Comparison of ENCODE assay signal across 1 fruit fly cellular context in genomic region chrX:5084146-5085085, dm6.
TF ChIP-seq lines count a peak whose summit lies in the region.

CG32767 (minus strand) TSS chrX:5084768.

TF ChIP-seq in whole organism, embryonic, 481 proteins besides CTCF, POLR2A, EP300 and RAD21 (continued from another document):
- TF ChIP-seq Opbp (GFP tag; IDR thresholded peaks at IDR 0.05; lab: Robert Waterston, UW; ENCODE audit: partially characterized antibody) (peak; percentile 97), sob (GFP tag; IDR thresholded peaks at IDR 0.05; lab: Robert Waterston, UW) (peak; percentile 31; the same call in 1 of the 2 replicates), ab (GFP tag; optimal IDR thresholded peaks at IDR 0.05; lab: Kevin White, UChicago) (no peak), disco-r (GFP tag; optimal IDR thresholded peaks at IDR 0.05; lab: Kevin White, UChicago) (no peak), Stat92E (GFP tag; optimal IDR thresholded peaks at IDR 0.05; lab: Kevin White, UChicago) (peak in 1 of 3 experiments; percentile 14), CG30403 (GFP tag; optimal IDR thresholded peaks at IDR 0.05; lab: Kevin White, UChicago) (peak; percentile 7), knrl (GFP tag; IDR thresholded peaks at IDR 0.05; lab: Robert Waterston, UW; ENCODE audit: partially characterized antibody) (peak; percentile 93), CG12155 (GFP tag; optimal IDR thresholded peaks at IDR 0.05; lab: Kevin White, UChicago) (no peak), Rfx (GFP tag; IDR thresholded peaks at IDR 0.05; lab: Robert Waterston, UW) (peak; percentile 37; the same call in 1 of the 2 replicates), eve (GFP tag; optimal IDR thresholded peaks at IDR 0.05; lab: Kevin White, UChicago) (peak in 1 of 2 experiments; percentile 55), CHES-1-like (GFP tag; optimal IDR thresholded peaks at IDR 0.05; lab: Kevin White, UChicago) (peak; percentile 52), chinmo (GFP tag; IDR thresholded peaks at IDR 0.05; lab: Robert Waterston, UW; ENCODE audit: partially characterized antibody) (peak; percentile 63; the same call in 1 of the 4 replicates), wek (GFP tag; optimal IDR thresholded peaks at IDR 0.05; lab: Kevin White, UChicago) (peak; percentile 20), Pdp1 (GFP tag; optimal IDR thresholded peaks at IDR 0.05; lab: Kevin White, UChicago) (peak in 1 of 2 experiments; percentile 26), fu2 (GFP tag; optimal IDR thresholded peaks at IDR 0.05; lab: Kevin White, UChicago) (peak; percentile 16), sisA (GFP tag; IDR thresholded peaks at IDR 0.05; lab: Robert Waterston, UW) (no peak), amos (GFP tag; IDR thresholded peaks at IDR 0.05; lab: Robert Waterston, UW; ENCODE audit: partially characterized antibody) (peak; percentile 97), MESR4 (GFP tag; optimal IDR thresholded peaks at IDR 0.05; lab: Kevin White, UChicago) (peak; percentile 74), eyg (GFP tag; optimal IDR thresholded peaks at IDR 0.05; lab: Kevin White, UChicago) (peak; percentile 18), CG33557 (GFP tag; optimal IDR thresholded peaks at IDR 0.05; lab: Kevin White, UChicago) (no peak), Nf-YA (GFP tag; IDR thresholded peaks at IDR 0.05; lab: Robert Waterston, UW) (no peak), unc-4 (GFP tag; IDR thresholded peaks at IDR 0.05; lab: Robert Waterston, UW; ENCODE audit: partially characterized antibody) (peak; percentile 88), CG8388 (GFP tag; optimal IDR thresholded peaks at IDR 0.05; lab: Kevin White, UChicago) (peak; percentile 7), CG18764 (GFP tag; optimal IDR thresholded peaks at IDR 0.05; lab: Kevin White, UChicago) (peak; percentile 11), CG16813 (GFP tag; IDR thresholded peaks at IDR 0.05; lab: Robert Waterston, UW; ENCODE audit: partially characterized antibody) (peak; percentile 93), CG34224 (GFP tag; IDR thresholded peaks at IDR 0.05; lab: Robert Waterston, UW; ENCODE audit: partially characterized antibody) (peak; percentile 79), CG14710 (tag; optimal IDR thresholded peaks at IDR 0.05; lab: Kevin White, UChicago) (peak; percentile 40), CG7839 (tag; optimal IDR thresholded peaks at IDR 0.05; lab: Kevin White, UChicago) (peak; percentile 46), psq (GFP tag; optimal IDR thresholded peaks at IDR 0.05; lab: Kevin White, UChicago) (no peak), CG14860 (GFP tag; IDR thresholded peaks at IDR 0.05; lab: Robert Waterston, UW; ENCODE audit: partially characterized antibody) (peak; percentile 84), E2f1 (GFP tag; IDR thresholded peaks at IDR 0.05; lab: Robert Waterston, UW) (peak; percentile 22; the same call in 1 of the 2 replicates), Hmr (GFP tag; optimal IDR thresholded peaks at IDR 0.05; lab: Kevin White, UChicago) (peak; percentile 53), phol (tag; optimal IDR thresholded peaks at IDR 0.05; lab: Kevin White, UChicago) (peak; percentile 14), CG1602 (GFP tag; optimal IDR thresholded peaks at IDR 0.05; lab: Kevin White, UChicago) (no peak), vfl (GFP tag; optimal IDR thresholded peaks at IDR 0.05; lab: Kevin White, UChicago) (peak; percentile 1), Gsc (GFP tag; IDR thresholded peaks at IDR 0.05; lab: Robert Waterston, UW) (no peak), CG7271 (tag; optimal IDR thresholded peaks at IDR 0.05; lab: Kevin White, UChicago) (no peak), NC2β (GFP tag; optimal IDR thresholded peaks at IDR 0.05; lab: Kevin White, UChicago) (peak; percentile 22), tx (GFP tag; optimal IDR thresholded peaks at IDR 0.05; lab: Kevin White, UChicago) (peak; percentile 2), nerfin-1 (tag; optimal IDR thresholded peaks at IDR 0.05; lab: Kevin White, UChicago) (peak; percentile 2), bbx (GFP tag; IDR thresholded peaks at IDR 0.05; lab: Robert Waterston, UW; ENCODE audit: partially characterized antibody) (peak; percentile 97), CG8944 (GFP tag; optimal IDR thresholded peaks at IDR 0.05; lab: Kevin White, UChicago) (peak; percentile 1), HHEX (GFP tag; optimal IDR thresholded peaks at IDR 0.05; lab: Kevin White, UChicago) (peak; percentile 5), Hand (GFP tag; optimal IDR thresholded peaks at IDR 0.05; lab: Kevin White, UChicago) (no peak), Ets65A (GFP tag; lab: Kevin White, UChicago) (peak; percentile 17), seq (GFP tag; IDR thresholded peaks at IDR 0.05; lab: Robert Waterston, UW) (no peak), Meics (GFP tag; optimal IDR thresholded peaks at IDR 0.05; lab: Kevin White, UChicago) (no peak), CG6765 (GFP tag; optimal IDR thresholded peaks at IDR 0.05; lab: Kevin White, UChicago) (no peak), slp2 (GFP tag; optimal IDR thresholded peaks at IDR 0.05; lab: Kevin White, UChicago) (peak; percentile 27), hbn (GFP tag; IDR thresholded peaks at IDR 0.05; lab: Robert Waterston, UW; ENCODE audit: partially characterized antibody) (peak; percentile 76)
